Worm (Caenorhabditis elegans) whole organism, dauer: Measurements from ENCODE around the gene F58H1.5.

Source experiments
- unc-62 ChIP-seq: sonication (generic microtip); optimal IDR thresholded peaks from 2 replicates; lab custom pipeline; 2017; ENCODE audit warnings: missing biosample characterization, missing genetic modification reagents, missing genetic modification characterization

Gene F58H1.5

DNA sequence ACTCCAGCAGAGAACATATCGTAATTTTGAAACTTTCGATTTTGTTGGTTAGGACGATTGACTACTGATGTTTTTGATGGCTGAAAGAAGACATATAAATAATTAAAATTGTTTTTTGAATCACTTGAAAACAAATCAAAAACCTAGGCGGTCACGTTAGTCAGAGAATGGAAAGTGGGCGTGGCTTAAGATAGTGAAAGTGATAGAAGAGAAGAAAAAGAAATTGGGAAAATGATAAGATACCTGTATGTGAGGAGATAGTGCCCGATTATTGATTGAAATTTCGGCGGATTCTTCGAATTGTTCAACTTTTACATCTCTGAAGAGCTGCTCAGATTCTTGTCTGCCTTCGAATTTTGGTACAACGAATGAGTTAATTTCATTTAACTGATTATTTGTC, 53.5 kb downstream of the F58H1.5 start:
- TF ChIP-seq unc-62 (GFP tag; lab: Kevin White, UChicago): no peak
